Fruit fly (Drosophila melanogaster): ENCODE data around the gene Tgs1.

Gene Tgs1

dm6 chr3R:18242089-18242955 is 13.0 kb upstream of the Tgs1 start, which contains the start of the genes CG7156 and 14-3-3epsilon (continued):
- TF ChIP-seq gfzf (GFP tag; optimal IDR thresholded peaks at IDR 0.05) (peak; percentile 97), CG17186 (GFP tag; optimal IDR thresholded peaks at IDR 0.05) (peak; percentile 94), GATAe (GFP tag; conservative IDR thresholded peaks at IDR 0.05) (no peak), gem (tag; optimal IDR thresholded peaks at IDR 0.05) (peak; percentile 71), CG10267 (tag; optimal IDR thresholded peaks at IDR 0.05) (peak; percentile 75), CG10431 (GFP tag; optimal IDR thresholded peaks at IDR 0.05) (no peak), CG12942 (GFP tag; optimal IDR thresholded peaks at IDR 0.05) (peak; percentile 16), CG14965 (GFP tag; optimal IDR thresholded peaks at IDR 0.05; ENCODE audit: borderline replicate concordance) (no peak), CG11456 (GFP tag; IDR thresholded peaks at IDR 0.05) (no peak; the same call in 2 of the 3 replicates), ab (GFP tag; optimal IDR thresholded peaks at IDR 0.05) (no peak), B-H2 (GFP tag; optimal IDR thresholded peaks at IDR 0.05) (no peak), amos (GFP tag; IDR thresholded peaks at IDR 0.05; ENCODE audit: partially characterized antibody) (peak; percentile 64), pum (GFP tag; optimal IDR thresholded peaks at IDR 0.05) (peak; percentile 4), Hr51 (GFP tag; optimal IDR thresholded peaks at IDR 0.05) (no peak), CG11504 (tag; optimal IDR thresholded peaks at IDR 0.05) (peak; percentile 88), Hey (tag; optimal IDR thresholded peaks at IDR 0.05) (no peak), tgo (GFP tag; IDR thresholded peaks at IDR 0.05) (peak; percentile 22; the same call in 1 of the 3 replicates), Antp (GFP tag; optimal IDR thresholded peaks at IDR 0.05) (peak; percentile 2), CG10979 (tag; optimal IDR thresholded peaks at IDR 0.05) (no peak), CG11398 (GFP tag; optimal IDR thresholded peaks at IDR 0.05) (no peak), CG6683 (GFP tag; optimal IDR thresholded peaks at IDR 0.05) (no peak), prd (optimal IDR thresholded peaks at IDR 0.05) (no peak), prd (GFP tag; IDR thresholded peaks at IDR 0.05) (peak; percentile 50; the same call in 1 of the 3 replicates), emc (GFP tag; optimal IDR thresholded peaks at IDR 0.05) (no peak), Fer3 (tag; optimal IDR thresholded peaks at IDR 0.05) (peak; percentile 51), dysf (GFP tag; IDR thresholded peaks at IDR 0.05) (no peak), CG10565 (GFP tag; optimal IDR thresholded peaks at IDR 0.05) (no peak), kni (GFP tag; optimal IDR thresholded peaks at IDR 0.05) (no peak), CG11695 (GFP tag; IDR thresholded peaks at IDR 0.05) (no peak), Bteb2 (GFP tag; optimal IDR thresholded peaks at IDR 0.05) (no peak), MESR4 (GFP tag; optimal IDR thresholded peaks at IDR 0.05) (peak; percentile 88), CG4854 (GFP tag; optimal IDR thresholded peaks at IDR 0.05) (no peak), TFAM (GFP tag; optimal IDR thresholded peaks at IDR 0.05) (no peak), Dll (GFP tag; IDR thresholded peaks at IDR 0.05; ENCODE audit: partially characterized antibody) (peak; percentile 69), CG7271 (tag; optimal IDR thresholded peaks at IDR 0.05) (peak; percentile 57), CG11560 (tag; IDR thresholded peaks at IDR 0.05) (peak; percentile 50; the same call in 1 of the 3 replicates), jing (GFP tag; optimal IDR thresholded peaks at IDR 0.05) (no peak), zfh2 (GFP tag; optimal IDR thresholded peaks at IDR 0.05) (peak; percentile 11), twi (tag; optimal IDR thresholded peaks at IDR 0.05) (peak; percentile 4), az2 (GFP tag; optimal IDR thresholded peaks at IDR 0.05) (peak; percentile 66), nerfin-2 (GFP tag; IDR thresholded peaks at IDR 0.05; ENCODE audit: partially characterized antibody) (no peak), CG9437 (GFP tag; optimal IDR thresholded peaks at IDR 0.05) (peak; percentile 8), CG34422 (GFP tag; IDR thresholded peaks at IDR 0.05) (peak; percentile 69; the same call in 2 of the 3 replicates), Nf-YC (tag; optimal IDR thresholded peaks at IDR 0.05) (peak; percentile 49), schlank (tag; optimal IDR thresholded peaks at IDR 0.05) (no peak), onecut (GFP tag; IDR thresholded peaks at IDR 0.05) (peak; percentile 25; the same call in 1 of the 2 replicates), toy (GFP tag; IDR thresholded peaks at IDR 0.05) (no peak), Asciz (GFP tag; optimal IDR thresholded peaks at IDR 0.05) (no peak)
